Worm (Caenorhabditis elegans) whole organism, L2 larva: ENCODE results near the gene C40H1.7.

Experiments
- R02D3.7 ChIP-seq: fragments of 150-350 bp; optimal IDR thresholded peaks from 2 replicates; lab custom pipeline; 2014; ENCODE audit warnings: missing biosample characterization, missing genetic modification characterization
- Y55F3AM.14 ChIP-seq: fragments of 200-800 bp; sonication (Bioruptor generic); optimal IDR thresholded peaks from 2 replicates; lab custom pipeline; 2018; ENCODE audit warnings: mild to moderate bottlenecking, missing genetic modification characterization, missing compliant biosample characterization
- ZK546.5 ChIP-seq: sonication (generic microtip); optimal IDR thresholded peaks from 2 replicates; lab custom pipeline; 2017; ENCODE audit warnings: missing biosample characterization, missing genetic modification characterization
- alr-1 ChIP-seq: fragments of 150-350 bp; optimal IDR thresholded peaks from 2 replicates; lab custom pipeline; 2014; ENCODE audit warnings: missing biosample characterization, missing genetic modification characterization
- aly-2 ChIP-seq: fragments of 150-350 bp; optimal IDR thresholded peaks from 2 replicates; lab custom pipeline; 2014; ENCODE audit warnings: missing biosample characterization, missing genetic modification characterization
- ama-1 ChIP-seq: fragments of 150-350 bp; optimal IDR thresholded peaks from 2 replicates; lab custom pipeline; 2018; ENCODE audit warnings: inconsistent platforms
- blmp-1 ChIP-seq: sonication (generic microtip); optimal IDR thresholded peaks from 2 replicates; lab custom pipeline; 2017; ENCODE audit warnings: missing genetic modification characterization, mild to moderate bottlenecking, missing compliant biosample characterization, antibody characterized with exemption, moderate library complexity; ENCODE audit not compliant: insufficient read depth
- ceh-82 ChIP-seq: fragments of 150-350 bp; optimal IDR thresholded peaks from 2 replicates; lab custom pipeline; 2014; ENCODE audit warnings: missing biosample characterization, missing genetic modification characterization
- crh-2 ChIP-seq: sonication (generic microtip); optimal IDR thresholded peaks from 2 replicates; lab custom pipeline; 2017; ENCODE audit warnings: missing biosample characterization, missing genetic modification characterization
- dmd-4 ChIP-seq: sonication (generic microtip); optimal IDR thresholded peaks from 2 replicates; lab custom pipeline; 2017; ENCODE audit warnings: missing biosample characterization, missing genetic modification characterization
- elt-1 ChIP-seq: fragments of 150-350 bp; optimal IDR thresholded peaks from 2 replicates; lab custom pipeline; 2014; ENCODE audit warnings: missing biosample characterization, missing genetic modification characterization
- elt-3 ChIP-seq: sonication (generic microtip); optimal IDR thresholded peaks from 2 replicates; lab custom pipeline; 2017; ENCODE audit warnings: missing biosample characterization, missing genetic modification characterization
- fos-1 ChIP-seq: fragments of 150-350 bp; optimal IDR thresholded peaks from 2 replicates; lab custom pipeline; 2014; ENCODE audit warnings: missing biosample characterization, missing genetic modification characterization
- gmeb-1 ChIP-seq: fragments of 150-350 bp; optimal IDR thresholded peaks from 2 replicates; lab custom pipeline; 2014; ENCODE audit warnings: missing biosample characterization, missing genetic modification characterization
- lin-13 ChIP-seq: fragments of 150-350 bp; optimal IDR thresholded peaks from 2 replicates; lab custom pipeline; 2014; ENCODE audit warnings: missing biosample characterization, missing genetic modification reagents, missing genetic modification characterization
- lsy-2 ChIP-seq, 2 experiments: fragments of 150-350 bp in 1 of 2; sonication (generic microtip) in 1 of 2; optimal IDR thresholded peaks; 2 replicates each; lab custom pipeline; 2014 to 2017; ENCODE audit warnings: missing biosample characterization in 2 of 2, missing genetic modification characterization in 2 of 2
- mbf-1 ChIP-seq: sonication (generic microtip); optimal IDR thresholded peaks from 2 replicates; lab custom pipeline; 2017; ENCODE audit warnings: missing biosample characterization, missing genetic modification characterization
- nhr-11 ChIP-seq: fragments of 150-350 bp; optimal IDR thresholded peaks from 2 replicates; lab custom pipeline; 2014; ENCODE audit warnings: missing biosample characterization, missing genetic modification characterization
- nhr-21 ChIP-seq: fragments of 150-350 bp; optimal IDR thresholded peaks from 2 replicates; lab custom pipeline; 2014; ENCODE audit warnings: missing biosample characterization, missing genetic modification characterization
- nhr-23 ChIP-seq: fragments of 150-350 bp; optimal IDR thresholded peaks from 2 replicates; lab custom pipeline; 2014; ENCODE audit warnings: missing biosample characterization, missing genetic modification reagents, missing genetic modification characterization
- nhr-237 ChIP-seq: fragments of 150-350 bp; optimal IDR thresholded peaks from 2 replicates; lab custom pipeline; 2014; ENCODE audit warnings: missing biosample characterization, missing genetic modification characterization
- nhr-6 ChIP-seq: fragments of 150-350 bp; optimal IDR thresholded peaks from 2 replicates; lab custom pipeline; 2014; ENCODE audit warnings: missing biosample characterization, missing genetic modification characterization
- nhr-77 ChIP-seq: fragments of 150-350 bp; optimal IDR thresholded peaks from 2 replicates; lab custom pipeline; 2014; ENCODE audit warnings: missing biosample characterization, missing genetic modification characterization
- peb-1 ChIP-seq: fragments of 150-350 bp; optimal IDR thresholded peaks from 2 replicates; lab custom pipeline; 2014; ENCODE audit warnings: missing biosample characterization, missing genetic modification characterization
- sem-4 ChIP-seq: fragments of 150-350 bp; optimal IDR thresholded peaks from 2 replicates; lab custom pipeline; 2014; ENCODE audit warnings: missing biosample characterization, missing genetic modification reagents, missing genetic modification characterization
- skn-1 ChIP-seq: sonication (generic microtip); optimal IDR thresholded peaks from 2 replicates; lab custom pipeline; 2017; ENCODE audit warnings: missing biosample characterization, missing genetic modification characterization
- sma-9 ChIP-seq, 2 experiments: fragments of 150-350 bp in 1 of 2; sonication (generic microtip) in 1 of 2; optimal IDR thresholded peaks; 2 replicates each; lab custom pipeline; 2014 to 2016; ENCODE audit warnings: missing genetic modification characterization in 2 of 2, mild to moderate bottlenecking in 1 of 2, missing biosample characterization in 1 of 2, missing compliant biosample characterization in 1 of 2, missing genetic modification reagents in 1 of 2, moderate library complexity in 1 of 2
- unc-39 ChIP-seq: fragments of 150-350 bp; optimal IDR thresholded peaks from 2 replicates; lab custom pipeline; 2014; ENCODE audit warnings: missing biosample characterization, missing genetic modification characterization
- zag-1 ChIP-seq: fragments of 150-350 bp; optimal IDR thresholded peaks from 2 replicates; lab custom pipeline; 2014; ENCODE audit warnings: missing biosample characterization, missing genetic modification characterization
- ztf-11 ChIP-seq: sonication (generic microtip); optimal IDR thresholded peaks from 2 replicates; lab custom pipeline; 2017; ENCODE audit warnings: missing biosample characterization, missing genetic modification characterization
- ztf-4 ChIP-seq: fragments of 150-350 bp; optimal IDR thresholded peaks from 2 replicates; lab custom pipeline; 2014; ENCODE audit warnings: missing biosample characterization, missing genetic modification characterization

C40H1.7 gene

ce11 chrIII:9324724-9325123 is at the start of gene C40H1.7:
Gene C40H1.7 (plus strand): TSS chrIII:9325024.
- TF ChIP-seq Y55F3AM.14 (GFP tag; lab: Kevin White, UChicago) (no peak), crh-2 (tag; lab: Kevin White, UChicago) (no peak), ceh-82 (tag; lab: Kevin White, UChicago) (no peak), lsy-2 (tag; optimal IDR thresholded peaks at IDR 0.05; lab: Kevin White, UChicago) (no peak), ZK546.5 (no peak), nhr-237 (tag; lab: Kevin White, UChicago) (no peak), sma-9 (GFP tag; optimal IDR thresholded peaks at IDR 0.05; lab: Kevin White, UChicago) (no peak), sma-9 (tag; optimal IDR thresholded peaks at IDR 0.05; lab: Kevin White, UChicago) (no peak), nhr-77 (tag; lab: Kevin White, UChicago) (no peak), sem-4 (tag; lab: Kevin White, UChicago) (no peak), ztf-4 (tag; lab: Kevin White, UChicago) (no peak), lin-13 (GFP tag; lab: Kevin White, UChicago) (no peak), zag-1 (tag; lab: Kevin White, UChicago) (no peak), alr-1 (no peak), nhr-23 (no peak)
- TF ChIP-seq, all 48 proteins: peak for 0

- TF ChIP-seq sma-9 (GFP tag; optimal IDR thresholded peaks at IDR 0.05; lab: Kevin White, UChicago) (no peak), sma-9 (tag; optimal IDR thresholded peaks at IDR 0.05; lab: Kevin White, UChicago) (no peak), blmp-1 (tag; lab: Kevin White, UChicago) (peak; percentile 58), skn-1 (tag; lab: Kevin White, UChicago) (no peak), nhr-23 (no peak), nhr-77 (tag; lab: Kevin White, UChicago) (no peak), lsy-2 (tag; optimal IDR thresholded peaks at IDR 0.05; lab: Kevin White, UChicago) (no peak), lin-13 (GFP tag; lab: Kevin White, UChicago) (no peak), aly-2 (no peak), nhr-21 (no peak), nhr-6 (tag; lab: Kevin White, UChicago) (no peak), fos-1 (tag; lab: Kevin White, UChicago) (peak; percentile 16)
Observed at ce11 chrIII:9277803-9278202, 47.0 kb upstream of the C40H1.7 start.

- TF ChIP-seq unc-39 (tag; lab: Kevin White, UChicago), result no peak
- no peak for TF ChIP-seq aly-2
- no peak for TF ChIP-seq ZK546.5
- no peak for TF ChIP-seq zag-1 (tag; lab: Kevin White, UChicago)
- no peak for TF ChIP-seq crh-2 (tag; lab: Kevin White, UChicago)
- no peak for TF ChIP-seq blmp-1 (tag; lab: Kevin White, UChicago)
- no peak for TF ChIP-seq elt-3
- no peak for TF ChIP-seq fos-1 (tag; lab: Kevin White, UChicago)
- TF ChIP-seq ama-1 (lab: Kevin White, UChicago), result no peak
- TF ChIP-seq nhr-23, result no peak
- no peak for TF ChIP-seq nhr-11 (tag; lab: Kevin White, UChicago)
- TF ChIP-seq nhr-237 (tag; lab: Kevin White, UChicago), result no peak
- TF ChIP-seq elt-1 (tag; lab: Kevin White, UChicago), result no peak
- no peak for TF ChIP-seq dmd-4
Observed at ce11 chrIII:9281480-9281879, 43.3 kb upstream of the C40H1.7 start, which contains the start of gene fozi-1. Gene fozi-1 (plus strand): TSS chrIII:9281780.

ce11 chrIII:9288540-9288939 is 36.3 kb upstream of the C40H1.7 start:
- no peak for TF ChIP-seq lin-13 (GFP tag; lab: Kevin White, UChicago)
- TF ChIP-seq fos-1 (tag; lab: Kevin White, UChicago), result peak; percentile 28

ce11 chrIII:9289815-9290214 is 35.0 kb upstream of the C40H1.7 start:
- TF ChIP-seq R02D3.7 (tag; lab: Kevin White, UChicago) (no peak), elt-1 (tag; lab: Kevin White, UChicago) (no peak), ztf-11 (tag; lab: Kevin White, UChicago) (no peak), mbf-1 (no peak), lin-13 (GFP tag; lab: Kevin White, UChicago) (no peak), fos-1 (tag; lab: Kevin White, UChicago) (peak; percentile 87), gmeb-1 (tag; lab: Kevin White, UChicago) (peak; percentile 42), crh-2 (tag; lab: Kevin White, UChicago) (peak; percentile 66), sma-9 (GFP tag; optimal IDR thresholded peaks at IDR 0.05; lab: Kevin White, UChicago) (peak; percentile 64), sma-9 (tag; optimal IDR thresholded peaks at IDR 0.05; lab: Kevin White, UChicago) (no peak)

- TF ChIP-seq peb-1, result no peak
- no peak for TF ChIP-seq fos-1 (tag; lab: Kevin White, UChicago)
- no peak for TF ChIP-seq aly-2
- TF ChIP-seq zag-1 (tag; lab: Kevin White, UChicago), result no peak
Observed at ce11 chrIII:9297345-9297744, 27.5 kb upstream of the C40H1.7 start, which contains the start of gene K01B6.4. Gene K01B6.4 (minus strand): TSS chrIII:9297445.
